Fruit fly (Drosophila melanogaster) whole organism: ENCODE data around the gene CG3397.

Experiments
- CG8478 ChIP-seq: fragments of >200 bp; optimal IDR thresholded peaks from 2 replicates; lab custom pipeline; 2018; ENCODE audit warnings: inconsistent platforms
- Dll ChIP-seq: fragments of >200 bp; optimal IDR thresholded peaks from 2 replicates; lab custom pipeline; 2017
- EcR ChIP-seq, 2 experiments: fragments of >200 bp; optimal IDR thresholded peaks; 2 replicates each; lab custom pipeline; 2017; ENCODE audit warnings: missing biosample characterization in 2 of 2, missing genetic modification characterization in 2 of 2, missing genetic modification reagents in 2 of 2
- pan ChIP-seq: fragments of >200 bp; optimal IDR thresholded peaks from 2 replicates; lab custom pipeline; 2017
- psq ChIP-seq: fragments of >200 bp; optimal IDR thresholded peaks from 2 replicates; lab custom pipeline; 2017
- usp ChIP-seq: fragments of >200 bp; optimal IDR thresholded peaks from 2 replicates; lab custom pipeline; 2017; ENCODE audit warnings: missing biosample characterization, missing genetic modification characterization, mixed read lengths

The CG3397 gene

dm6 chr3R:11947959-11948358, 36.4 kb downstream of the CG3397 start:
- TF ChIP-seq EcR (GFP tag; optimal IDR thresholded peaks at IDR 0.05; lab: Kevin White, UChicago) (no peak), psq (lab: Kevin White, UChicago) (no peak), pan (lab: Kevin White, UChicago) (no peak), usp (no peak), CG8478 (lab: Kevin White, UChicago) (no peak), Dll (no peak)

DNA sequence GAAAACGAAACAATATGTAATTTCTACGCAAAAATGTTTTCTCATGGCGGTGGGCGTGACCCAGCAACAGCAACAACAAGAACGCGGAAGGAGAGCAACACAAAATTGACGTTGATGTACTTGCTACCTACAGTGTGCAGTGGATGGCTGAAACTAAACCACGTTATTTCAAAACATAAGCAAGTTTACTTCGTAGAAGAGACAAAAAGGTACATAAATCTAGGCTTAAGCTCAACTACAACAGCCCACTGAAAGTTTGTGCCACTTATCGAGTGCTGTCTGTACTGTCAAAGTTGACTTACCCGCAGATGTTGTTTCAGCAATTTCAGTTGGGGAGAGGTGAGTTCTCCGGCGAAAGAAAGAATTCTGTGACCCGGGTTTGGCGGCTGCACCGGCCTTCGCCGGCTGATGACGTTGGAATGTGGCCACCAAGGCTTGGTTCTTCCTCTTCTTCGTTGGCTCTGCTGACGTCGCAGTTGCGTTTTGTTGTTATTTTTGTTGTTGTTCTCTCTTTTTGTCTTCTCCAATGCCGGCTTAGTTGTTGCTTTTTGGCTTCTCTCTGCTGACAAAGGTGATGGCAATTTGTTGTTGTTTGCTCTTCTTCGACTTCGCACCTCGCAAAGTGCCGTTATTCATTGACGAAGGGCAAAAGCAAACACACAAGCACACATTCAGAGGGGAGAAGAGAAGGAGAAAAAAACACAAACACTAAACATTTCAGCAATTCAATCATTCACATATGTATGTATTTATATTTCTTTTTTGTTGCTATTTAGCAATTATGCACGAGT, 37.1 kb downstream of the CG3397 start:
- TF ChIP-seq Dll, result no peak
- TF ChIP-seq CG8478 (lab: Kevin White, UChicago), result no peak
- no peak for TF ChIP-seq pan (lab: Kevin White, UChicago)
- no peak for TF ChIP-seq EcR (GFP tag; optimal IDR thresholded peaks at IDR 0.05; lab: Kevin White, UChicago)
- TF ChIP-seq usp, result no peak
- no peak for TF ChIP-seq psq (lab: Kevin White, UChicago)

DNA sequence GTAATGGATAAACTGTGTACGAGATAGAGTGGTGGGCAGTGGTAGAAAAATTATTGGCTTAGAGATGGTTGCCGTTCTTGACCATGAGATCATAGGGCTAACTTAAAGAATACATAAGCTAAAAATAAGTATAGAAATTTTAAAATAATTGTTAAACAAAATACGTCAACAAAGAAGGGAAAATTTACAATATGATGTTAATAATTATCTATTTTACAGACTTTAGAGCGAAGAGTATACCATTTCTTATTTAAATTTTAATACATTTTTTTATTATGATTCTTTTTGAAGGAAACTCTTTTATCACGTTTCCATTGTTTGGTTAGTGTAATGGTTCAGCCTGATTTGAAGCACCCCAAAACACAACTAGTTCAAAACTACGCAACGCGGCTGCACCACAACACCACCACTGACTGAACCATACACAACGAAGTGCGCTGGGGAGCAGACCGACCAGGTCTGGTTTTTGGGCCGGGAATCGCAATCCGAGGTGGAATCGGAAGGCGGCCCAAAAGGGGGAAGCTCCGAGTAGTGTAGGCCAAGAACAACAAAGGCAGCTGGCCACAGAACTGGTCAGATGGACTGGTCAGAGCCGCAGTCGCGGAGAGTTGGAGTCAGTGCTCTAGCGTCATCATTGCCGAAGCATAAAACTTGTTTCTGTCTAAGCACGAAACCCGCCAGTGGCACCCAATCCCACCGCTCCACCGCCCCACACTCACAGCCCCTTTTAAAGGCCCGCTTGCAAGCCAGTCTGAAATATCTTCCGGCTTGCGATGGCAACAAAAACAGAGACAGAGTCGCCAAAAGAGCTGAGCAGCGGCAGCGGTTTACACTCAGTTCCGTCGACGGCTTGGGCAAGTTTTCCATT, 38.7 kb downstream of the CG3397 start:
- TF ChIP-seq usp (no peak), CG8478 (lab: Kevin White, UChicago) (no peak), EcR (GFP tag; optimal IDR thresholded peaks at IDR 0.05; lab: Kevin White, UChicago) (no peak), psq (lab: Kevin White, UChicago) (no peak), Dll (no peak), pan (lab: Kevin White, UChicago) (no peak)

- TF ChIP-seq psq (lab: Kevin White, UChicago) (no peak), CG8478 (lab: Kevin White, UChicago) (no peak), pan (lab: Kevin White, UChicago) (no peak), usp (no peak), EcR (GFP tag; optimal IDR thresholded peaks at IDR 0.05; lab: Kevin White, UChicago) (no peak), Dll (no peak)
These were observed 43.2 kb downstream of the CG3397 start for dm6 chr3R:11941116-11941515.

dm6 chr3R:11937427-11938114, 46.8 kb downstream of the CG3397 start:
- TF ChIP-seq psq (lab: Kevin White, UChicago), result no peak
- no peak for TF ChIP-seq pan (lab: Kevin White, UChicago)
- no peak for TF ChIP-seq EcR (GFP tag; optimal IDR thresholded peaks at IDR 0.05; lab: Kevin White, UChicago)
- TF ChIP-seq usp, result no peak
- no peak for TF ChIP-seq CG8478 (lab: Kevin White, UChicago)
- no peak for TF ChIP-seq Dll

dm6 chr3R:11933903-11934302, 50.4 kb downstream of the CG3397 start:
- no peak for TF ChIP-seq psq (lab: Kevin White, UChicago)
